Worm (Caenorhabditis elegans) whole organism, L1 larva: ENCODE results near the gene fbxa-118.

Source experiments
- C04F5.9 ChIP-seq: sonication (generic microtip); optimal IDR thresholded peaks from 2 replicates; lab custom pipeline; 2016; ENCODE audit warnings: missing genetic modification characterization, missing compliant biosample characterization
- C34B4.2 ChIP-seq: sonication (generic microtip); optimal IDR thresholded peaks from 2 replicates; lab custom pipeline; 2017; ENCODE audit warnings: mild to moderate bottlenecking, missing genetic modification characterization, missing compliant biosample characterization
- Y116A8C.19 ChIP-seq: sonication (generic microtip); optimal IDR thresholded peaks from 2 replicates; lab custom pipeline; 2016; ENCODE audit warnings: missing compliant biosample characterization, missing genetic modification characterization, borderline replicate concordance
- blmp-1 ChIP-seq: fragments of 150-350 bp; optimal IDR thresholded peaks from 2 replicates; lab custom pipeline; 2014; ENCODE audit warnings: missing biosample characterization, missing genetic modification characterization
- ceh-8 ChIP-seq: fragments of 200-800 bp; sonication (Bioruptor generic); optimal IDR thresholded peaks from 2 replicates; lab custom pipeline; 2018; ENCODE audit warnings: mild to moderate bottlenecking, missing genetic modification characterization, moderate library complexity, missing compliant biosample characterization
- ceh-82 ChIP-seq, 3 experiments: fragments of 150-350 bp in 1 of 3; sonication (generic microtip) in 2 of 3; optimal IDR thresholded peaks; 2 replicates each; lab custom pipeline; 2014 to 2017; ENCODE audit warnings: missing biosample characterization in 3 of 3, missing genetic modification characterization in 3 of 3
- ceh-90 ChIP-seq: sonication (generic microtip); optimal IDR thresholded peaks from 2 replicates; lab custom pipeline; 2016; ENCODE audit warnings: missing genetic modification characterization, missing compliant biosample characterization
- ces-1 ChIP-seq: fragments of 150-350 bp; optimal IDR thresholded peaks from 2 replicates; lab custom pipeline; 2014; ENCODE audit warnings: missing biosample characterization, missing genetic modification reagents, missing genetic modification characterization
- dsc-1 ChIP-seq: sonication (generic microtip); optimal IDR thresholded peaks from 2 replicates; lab custom pipeline; 2016; ENCODE audit warnings: mild to moderate bottlenecking, missing genetic modification characterization, missing compliant biosample characterization
- efl-1 ChIP-seq, 4 experiments: fragments of 150-350 bp; optimal IDR thresholded peaks in 3 of 4; peaks in 1 of 4; 1 replicate in 1 of 4; 2 replicates in 3 of 4; lab custom pipeline; 2014; ENCODE audit warnings: missing biosample characterization in 2 of 4, missing genetic modification characterization in 2 of 4, missing genetic modification reagents in 2 of 4
- efl-3 ChIP-seq: fragments of 200-800 bp; sonication (Bioruptor generic); optimal IDR thresholded peaks from 2 replicates; lab custom pipeline; 2018; ENCODE audit warnings: mild to moderate bottlenecking, missing genetic modification characterization, missing compliant biosample characterization
- egl-27 ChIP-seq, 2 experiments: fragments of 150-350 bp in 1 of 2; sonication (generic microtip); optimal IDR thresholded peaks; 3 replicates each; lab custom pipeline; 2017 to 2018; ENCODE audit warnings: missing biosample characterization in 2 of 2, missing genetic modification characterization in 2 of 2, missing genetic modification reagents in 2 of 2
- elt-3 ChIP-seq, 6 experiments: fragments of 150-350 bp in 1 of 6; sonication (generic microtip); optimal IDR thresholded peaks; 2 replicates each; lab custom pipeline; 2017 to 2018; ENCODE audit warnings: missing biosample characterization in 6 of 6, missing genetic modification characterization in 6 of 6, inconsistent platforms in 1 of 6
- ets-5 ChIP-seq: fragments of 200-800 bp; sonication (Bioruptor generic); IDR thresholded peaks from 2 replicates; pipeline ENCODE4 v1.3.6; 2022; ENCODE audit warnings: missing genetic modification characterization, missing compliant biosample characterization
- fkh-4 ChIP-seq: sonication (generic microtip); optimal IDR thresholded peaks from 2 replicates; lab custom pipeline; 2016; ENCODE audit warnings: missing compliant biosample characterization, missing genetic modification characterization, borderline replicate concordance
- fkh-8 ChIP-seq: sonication (generic microtip); optimal IDR thresholded peaks from 2 replicates; lab custom pipeline; 2016; ENCODE audit warnings: mild to moderate bottlenecking, missing genetic modification characterization, missing compliant biosample characterization
- fos-1 ChIP-seq: fragments of 150-350 bp; optimal IDR thresholded peaks from 2 replicates; lab custom pipeline; 2014; ENCODE audit warnings: missing biosample characterization, missing genetic modification characterization
- hpl-2 ChIP-seq: fragments of 150-350 bp; optimal IDR thresholded peaks from 2 replicates; lab custom pipeline; 2014; ENCODE audit warnings: missing biosample characterization, missing genetic modification reagents, missing genetic modification characterization
- isw-1 ChIP-seq: fragments of 200-800 bp; sonication (Bioruptor generic); IDR thresholded peaks from 2 replicates; pipeline ENCODE4 v1.3.6; 2022; ENCODE audit warnings: missing genetic modification characterization, missing compliant biosample characterization
- jun-1 ChIP-seq: fragments of 150-350 bp; optimal IDR thresholded peaks from 2 replicates; lab custom pipeline; 2014; ENCODE audit warnings: missing biosample characterization, missing genetic modification reagents, missing genetic modification characterization
- lin-15B ChIP-seq: fragments of 150-350 bp; sonication (generic microtip); optimal IDR thresholded peaks from 3 replicates; lab custom pipeline; 2014; ENCODE audit warnings: missing biosample characterization, missing genetic modification characterization
- nhr-11 ChIP-seq: fragments of 150-350 bp; optimal IDR thresholded peaks from 2 replicates; lab custom pipeline; 2014; ENCODE audit warnings: missing biosample characterization, missing genetic modification characterization
- nhr-237 ChIP-seq: fragments of 150-350 bp; optimal IDR thresholded peaks from 2 replicates; lab custom pipeline; 2014; ENCODE audit warnings: missing biosample characterization, missing genetic modification characterization
- nhr-71 ChIP-seq: sonication (generic microtip); optimal IDR thresholded peaks from 2 replicates; lab custom pipeline; 2016; ENCODE audit warnings: mild to moderate bottlenecking, missing genetic modification characterization, moderate library complexity, missing compliant biosample characterization
- nhr-76 ChIP-seq: sonication (generic microtip); optimal IDR thresholded peaks from 2 replicates; lab custom pipeline; 2017; ENCODE audit warnings: missing biosample characterization, missing genetic modification characterization
- nhr-77 ChIP-seq: fragments of 150-350 bp; optimal IDR thresholded peaks from 2 replicates; lab custom pipeline; 2014; ENCODE audit warnings: missing biosample characterization, missing genetic modification characterization
- nhr-85 ChIP-seq: sonication (generic microtip); peaks from one replicate; lab custom pipeline; 2016; ENCODE audit warnings: missing genetic modification characterization, inconsistent platforms, missing compliant biosample characterization
- pax-3 ChIP-seq: fragments of 200-800 bp; sonication (Bioruptor generic); optimal IDR thresholded peaks from 2 replicates; lab custom pipeline; 2018; ENCODE audit warnings: mild to moderate bottlenecking, missing genetic modification characterization, moderate library complexity, missing compliant biosample characterization
- pqm-1 ChIP-seq: sonication (generic microtip); optimal IDR thresholded peaks from 3 replicates; lab custom pipeline; 2017; ENCODE audit warnings: missing biosample characterization, missing genetic modification characterization
- rnt-1 ChIP-seq: sonication (generic microtip); optimal IDR thresholded peaks from 2 replicates; lab custom pipeline; 2016; ENCODE audit warnings: mild to moderate bottlenecking, missing genetic modification characterization, moderate library complexity, missing compliant biosample characterization
- skn-1 ChIP-seq: fragments of 150-350 bp; optimal IDR thresholded peaks from 2 replicates; lab custom pipeline; 2014; ENCODE audit warnings: missing biosample characterization, missing genetic modification characterization
- sox-4 ChIP-seq: sonication (generic microtip); optimal IDR thresholded peaks from 2 replicates; lab custom pipeline; 2016; ENCODE audit warnings: missing genetic modification characterization, missing compliant biosample characterization
- sup-37 ChIP-seq: fragments of 200-800 bp; sonication (Bioruptor generic); optimal IDR thresholded peaks from 2 replicates; lab custom pipeline; 2018; ENCODE audit warnings: mild to moderate bottlenecking, missing genetic modification characterization, missing compliant biosample characterization
- swsn-7 ChIP-seq: sonication (generic microtip); optimal IDR thresholded peaks from 2 replicates; lab custom pipeline; 2016; ENCODE audit warnings: missing genetic modification characterization, missing compliant biosample characterization
- unc-130 ChIP-seq: fragments of 150-350 bp; optimal IDR thresholded peaks from 2 replicates; lab custom pipeline; 2017; ENCODE audit warnings: missing biosample characterization, missing genetic modification characterization, inconsistent platforms
- unc-86 ChIP-seq: sonication (generic microtip); optimal IDR thresholded peaks from 2 replicates; lab custom pipeline; 2016; ENCODE audit warnings: missing genetic modification characterization, missing compliant biosample characterization
- unc-98 ChIP-seq: fragments of 200-800 bp; sonication (Bioruptor generic); IDR thresholded peaks from 2 replicates; pipeline ENCODE4 v1.3.6; 2022; ENCODE audit warnings: missing genetic modification characterization, missing compliant biosample characterization
- vab-15 ChIP-seq: sonication (generic microtip); optimal IDR thresholded peaks from 2 replicates; lab custom pipeline; 2017; ENCODE audit warnings: missing genotype, mild to moderate bottlenecking, missing genetic modification characterization, missing compliant biosample characterization
- zip-4 ChIP-seq: fragments of 200-800 bp; sonication (Bioruptor generic); optimal IDR thresholded peaks from 2 replicates; lab custom pipeline; 2018; ENCODE audit warnings: mild to moderate bottlenecking, missing genetic modification characterization, moderate library complexity, missing compliant biosample characterization

fbxa-118 gene

ce11 chrV:19805548-19805947 lies 28.4 kb upstream of the fbxa-118 start:
- TF ChIP-seq vab-15 (no peak), nhr-85 (no peak), pax-3 (tag; lab: Kevin White, UChicago) (peak; percentile 8), dsc-1 (tag; lab: Kevin White, UChicago) (peak; percentile 40), ceh-8 (GFP tag; lab: Kevin White, UChicago) (peak; percentile 71), C04F5.9 (no peak), nhr-71 (tag; lab: Kevin White, UChicago) (peak; percentile 8), elt-3 (tag; optimal IDR thresholded peaks at IDR 0.05; lab: Kevin White, UChicago) (no peak), nhr-76 (tag; lab: Kevin White, UChicago) (no peak), fkh-8 (peak; percentile 51), efl-1 (optimal IDR thresholded peaks at IDR 0.05; lab: Kevin White, UChicago) (no peak), efl-1 (GFP tag; optimal IDR thresholded peaks at IDR 0.05 in 1 of 2; lab: Kevin White, UChicago) (peak in 1 of 2 experiments; percentile 37)

DNA sequence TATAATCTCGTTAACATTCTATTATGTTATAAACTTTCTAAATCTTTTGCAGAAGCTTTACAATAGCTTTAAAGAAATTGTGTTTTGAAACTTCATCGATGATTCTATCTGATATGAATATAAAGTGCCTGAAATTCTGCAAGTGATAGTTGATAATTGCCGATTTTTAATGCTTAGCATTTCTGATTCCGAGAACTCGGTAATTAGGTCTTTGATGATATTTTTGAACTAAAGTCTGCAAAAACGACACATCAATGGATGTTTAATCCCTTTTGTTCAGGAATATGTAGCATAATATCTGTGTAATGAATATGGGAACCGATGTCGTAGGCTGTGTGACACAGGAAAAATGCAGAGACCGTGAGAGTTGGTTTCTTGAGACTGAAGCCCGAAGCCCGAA lies 25.7 kb upstream of the fbxa-118 start:
- TF ChIP-seq C34B4.2 (no peak), rnt-1 (tag; lab: Kevin White, UChicago) (no peak), egl-27 (tag; optimal IDR thresholded peaks at IDR 0.05; lab: Kevin White, UChicago) (no peak), nhr-77 (tag; lab: Kevin White, UChicago) (no peak), dsc-1 (tag; lab: Kevin White, UChicago) (peak; percentile 92), Y116A8C.19 (tag; lab: Kevin White, UChicago) (no peak), efl-3 (GFP tag; lab: Kevin White, UChicago) (no peak), C04F5.9 (no peak), sox-4 (tag; lab: Kevin White, UChicago) (peak; percentile 33)

- TF ChIP-seq pax-3 (tag; lab: Kevin White, UChicago) (no peak), lin-15B (no peak), blmp-1 (tag; lab: Kevin White, UChicago) (peak; percentile 12), ceh-90 (tag; lab: Kevin White, UChicago) (no peak), zip-4 (no peak)
These were observed 23.9 kb upstream of the fbxa-118 start, which contains the start of gene Y116F11B.2 for ce11 chrV:19801033-19801432. Gene Y116F11B.2 (minus strand): TSS chrV:19801133.

- TF ChIP-seq skn-1 (tag; lab: Kevin White, UChicago), result no peak
- no peak for TF ChIP-seq efl-1 (optimal IDR thresholded peaks at IDR 0.05; lab: Kevin White, UChicago)
- TF ChIP-seq efl-1 (GFP tag; optimal IDR thresholded peaks at IDR 0.05 in 1 of 2; lab: Kevin White, UChicago), result no peak
- TF ChIP-seq sox-4 (tag; lab: Kevin White, UChicago), result no peak
These were observed 17.8 kb upstream of the fbxa-118 start, which contains the start of gene M162.7 for ce11 chrV:19794931-19795330. Gene M162.7 (minus strand): TSS chrV:19795031.

ce11 chrV:19790248-19790647 lies 13.1 kb upstream of the fbxa-118 start:
- TF ChIP-seq hpl-2 (GFP tag; lab: Kevin White, UChicago) (no peak), ces-1 (GFP tag; lab: Kevin White, UChicago) (no peak), skn-1 (tag; lab: Kevin White, UChicago) (no peak), sup-37 (GFP tag; lab: Kevin White, UChicago) (no peak), efl-3 (GFP tag; lab: Kevin White, UChicago) (no peak), efl-1 (optimal IDR thresholded peaks at IDR 0.05; lab: Kevin White, UChicago) (no peak), efl-1 (GFP tag; optimal IDR thresholded peaks at IDR 0.05 in 1 of 2; lab: Kevin White, UChicago) (no peak), swsn-7 (tag; lab: Kevin White, UChicago) (no peak), pqm-1 (tag; lab: Kevin White, UChicago) (no peak), ets-5 (GFP tag; lab: Robert Waterston, UW) (no peak), fkh-4 (tag; lab: Kevin White, UChicago) (no peak), unc-98 (GFP tag; lab: Robert Waterston, UW) (no peak), unc-130 (tag; lab: Kevin White, UChicago) (no peak), ceh-8 (GFP tag; lab: Kevin White, UChicago) (no peak), fos-1 (tag; lab: Kevin White, UChicago) (no peak), unc-86 (tag; lab: Kevin White, UChicago) (no peak), nhr-237 (tag; lab: Kevin White, UChicago) (no peak), nhr-11 (no peak), isw-1 (GFP tag; lab: Robert Waterston, UW) (no peak), ceh-82 (tag; optimal IDR thresholded peaks at IDR 0.05; lab: Kevin White, UChicago) (no peak), jun-1 (tag; lab: Kevin White, UChicago) (no peak)
